Worm (Caenorhabditis elegans): ENCODE data around the gene gst-44.
A peak's percentile ranks its signal among the peaks of the same experiment; 100 is the strongest.

gst-44 gene

ce11 chrV:16390655-16391054 is at the start of gene gst-44:
gst-44 (plus strand) TSS chrV:16390891.
- TF ChIP-seq nhr-129 (tag; optimal IDR thresholded peaks at IDR 0.05), result peak; percentile 5
- TF ChIP-seq mbf-1 (tag; optimal IDR thresholded peaks at IDR 0.05), result no peak
- TF ChIP-seq fos-1 (tag; optimal IDR thresholded peaks at IDR 0.05), result peak; percentile 49
- TF ChIP-seq sma-9 (GFP tag; optimal IDR thresholded peaks at IDR 0.05), result peak; percentile 77
- TF ChIP-seq sma-9 (tag; optimal IDR thresholded peaks at IDR 0.05), result no peak

- TF ChIP-seq R02D3.7 (tag; optimal IDR thresholded peaks at IDR 0.05) (no peak), lin-13 (GFP tag; optimal IDR thresholded peaks at IDR 0.05) (no peak), nhr-21 (tag; optimal IDR thresholded peaks at IDR 0.05) (no peak), nhr-10 (tag; optimal IDR thresholded peaks at IDR 0.05) (no peak), aly-2 (tag; optimal IDR thresholded peaks at IDR 0.05) (no peak), zag-1 (tag; optimal IDR thresholded peaks at IDR 0.05) (no peak), nhr-12 (tag; optimal IDR thresholded peaks at IDR 0.05) (no peak), mbf-1 (tag; optimal IDR thresholded peaks at IDR 0.05) (no peak), nhr-6 (tag; optimal IDR thresholded peaks at IDR 0.05) (no peak), lin-39 (tag; optimal IDR thresholded peaks at IDR 0.05) (no peak), fos-1 (tag; optimal IDR thresholded peaks at IDR 0.05) (peak; percentile 8), nhr-237 (tag; optimal IDR thresholded peaks at IDR 0.05) (no peak), peb-1 (tag; optimal IDR thresholded peaks at IDR 0.05) (no peak), ceh-16 (tag; optimal IDR thresholded peaks at IDR 0.05) (no peak), egl-27 (tag; optimal IDR thresholded peaks at IDR 0.05) (no peak), sma-3 (GFP tag; optimal IDR thresholded peaks at IDR 0.05) (no peak), crh-2 (tag; optimal IDR thresholded peaks at IDR 0.05) (peak; percentile 15), elt-1 (tag; optimal IDR thresholded peaks at IDR 0.05) (no peak), blmp-1 (tag; optimal IDR thresholded peaks at IDR 0.05; ENCODE audit: insufficient read depth) (no peak), lsy-2 (tag; optimal IDR thresholded peaks at IDR 0.05) (no peak), nhr-129 (tag; optimal IDR thresholded peaks at IDR 0.05) (no peak), sma-9 (GFP tag; optimal IDR thresholded peaks at IDR 0.05) (peak; percentile 48), sma-9 (tag; optimal IDR thresholded peaks at IDR 0.05) (no peak)
Measured at ce11 chrV:16342258-16342618, 48.5 kb upstream of the gst-44 start, which contains the start of gene nhr-193. nhr-193 (plus strand) TSS chrV:16342308.

ce11 chrV:16346406-16347108 is 44.1 kb upstream of the gst-44 start, which contains the start of the genes W08G11.5 and W08G11.1:
W08G11.5 (minus strand) TSS chrV:16346506.
W08G11.1 (plus strand) TSS chrV:16347058.
- TF ChIP-seq nhr-25 (tag; optimal IDR thresholded peaks at IDR 0.05) (no peak), C34F6.9 (tag; optimal IDR thresholded peaks at IDR 0.05) (no peak), ztf-4 (tag; optimal IDR thresholded peaks at IDR 0.05) (no peak), dmd-4 (tag; optimal IDR thresholded peaks at IDR 0.05) (no peak), R02D3.7 (tag; optimal IDR thresholded peaks at IDR 0.05) (no peak)

ce11 chrV:16350061-16350460 is 40.6 kb upstream of the gst-44 start:
- TF ChIP-seq blmp-1 (tag; optimal IDR thresholded peaks at IDR 0.05; ENCODE audit: insufficient read depth) (no peak), gmeb-1 (tag; optimal IDR thresholded peaks at IDR 0.05) (no peak), ztf-11 (tag; optimal IDR thresholded peaks at IDR 0.05) (no peak), ztf-1 (GFP tag; conservative IDR thresholded peaks at IDR 0.05) (no peak), alr-1 (tag; optimal IDR thresholded peaks at IDR 0.05) (no peak), crh-2 (tag; optimal IDR thresholded peaks at IDR 0.05) (no peak), sma-9 (GFP tag; optimal IDR thresholded peaks at IDR 0.05) (no peak), sma-9 (tag; optimal IDR thresholded peaks at IDR 0.05) (no peak), peb-1 (tag; optimal IDR thresholded peaks at IDR 0.05) (no peak), mdl-1 (tag; optimal IDR thresholded peaks at IDR 0.05) (no peak), aly-2 (tag; optimal IDR thresholded peaks at IDR 0.05) (no peak), ceh-16 (tag; optimal IDR thresholded peaks at IDR 0.05) (no peak), elt-3 (tag; optimal IDR thresholded peaks at IDR 0.05) (no peak), lin-39 (tag; optimal IDR thresholded peaks at IDR 0.05) (no peak), nhr-21 (tag; optimal IDR thresholded peaks at IDR 0.05) (no peak), nhr-11 (tag; optimal IDR thresholded peaks at IDR 0.05) (no peak), unc-62 (GFP tag; optimal IDR thresholded peaks at IDR 0.05) (no peak), R02D3.7 (tag; optimal IDR thresholded peaks at IDR 0.05) (no peak), ceh-82 (tag; optimal IDR thresholded peaks at IDR 0.05) (no peak)
